Worm (Caenorhabditis elegans) whole organism, L3 larva: ENCODE data around the gene pat-9.

ENCODE experiments used
- ama-1 ChIP-seq: fragments of 150-350 bp; optimal IDR thresholded peaks from 2 replicates; lab custom pipeline; 2018
- lin-39 ChIP-seq: fragments of 150-350 bp; optimal IDR thresholded peaks from 2 replicates; lab custom pipeline; 2018; ENCODE audit warnings: missing biosample characterization, missing genetic modification reagents, missing genetic modification characterization
- nhr-23 ChIP-seq: fragments of 150-350 bp; optimal IDR thresholded peaks from 2 replicates; lab custom pipeline; 2014; ENCODE audit warnings: missing biosample characterization, missing genetic modification reagents, missing genetic modification characterization
- nhr-28 ChIP-seq: fragments of 150-350 bp; optimal IDR thresholded peaks from 2 replicates; lab custom pipeline; 2014; ENCODE audit warnings: missing biosample characterization, missing genetic modification characterization
- nhr-77 ChIP-seq: fragments of 150-350 bp; optimal IDR thresholded peaks from 2 replicates; lab custom pipeline; 2014; ENCODE audit warnings: missing biosample characterization, missing genetic modification characterization
- pha-4 ChIP-seq: fragments of 150-350 bp; optimal IDR thresholded peaks from 2 replicates; lab custom pipeline; 2014; ENCODE audit warnings: missing biosample characterization, missing genetic modification reagents, missing genetic modification characterization

- no peak for TF ChIP-seq nhr-23
- no peak for TF ChIP-seq nhr-77 (tag; lab: Kevin White, UChicago)
- no peak for TF ChIP-seq pha-4
- no peak for TF ChIP-seq nhr-28
- TF ChIP-seq ama-1 (lab: Kevin White, UChicago) = no peak
- no peak for TF ChIP-seq lin-39 (tag; lab: Kevin White, UChicago)
These were observed 9.4 kb downstream of the pat-9 start for ce11 chrX:16546135-16546534.
